Fruit fly (Drosophila melanogaster): ENCODE results near the gene Rok.

The Rok gene

DNA sequence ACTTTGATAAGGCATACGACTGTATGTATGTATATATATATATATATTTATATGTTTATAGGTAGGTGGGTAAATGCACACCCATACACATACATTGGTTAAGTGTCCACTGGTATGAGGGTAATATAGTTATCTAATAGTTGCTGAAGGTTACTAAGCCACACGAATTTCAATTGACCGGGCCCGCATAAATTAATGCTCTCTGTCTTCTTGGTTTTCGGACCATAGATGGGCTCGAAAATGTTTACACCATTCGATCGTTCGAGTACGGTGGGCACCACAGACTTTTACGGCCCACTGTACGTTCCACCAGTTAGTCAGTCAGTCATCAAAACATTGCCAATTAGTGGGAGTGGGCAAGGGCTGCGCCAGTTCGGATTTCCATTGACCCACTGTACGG, 41.8 kb downstream of the Rok start:
- no peak for TF ChIP-seq pad (GFP tag; optimal IDR thresholded peaks at IDR 0.05)
- no peak for TF ChIP-seq tj (GFP tag; optimal IDR thresholded peaks at IDR 0.05)
- no peak for TF ChIP-seq Mnt (GFP tag; optimal IDR thresholded peaks at IDR 0.05)
- no peak for TF ChIP-seq cic (GFP tag; optimal IDR thresholded peaks at IDR 0.05)
- TF ChIP-seq Clk (GFP tag; optimal IDR thresholded peaks at IDR 0.05): no peak
- no peak for TF ChIP-seq bab1 (GFP tag; optimal IDR thresholded peaks at IDR 0.05)
- TF ChIP-seq CG5204 (GFP tag; optimal IDR thresholded peaks at IDR 0.05): no peak
- no peak for TF ChIP-seq ovo (GFP tag; optimal IDR thresholded peaks at IDR 0.05)
- no peak for TF ChIP-seq CG33017 (tag; optimal IDR thresholded peaks at IDR 0.05)
- TF ChIP-seq kay (GFP tag; ENCODE audit: borderline replicate concordance): no peak
- TF ChIP-seq CG14711 (tag; optimal IDR thresholded peaks at IDR 0.05): no peak

DNA sequence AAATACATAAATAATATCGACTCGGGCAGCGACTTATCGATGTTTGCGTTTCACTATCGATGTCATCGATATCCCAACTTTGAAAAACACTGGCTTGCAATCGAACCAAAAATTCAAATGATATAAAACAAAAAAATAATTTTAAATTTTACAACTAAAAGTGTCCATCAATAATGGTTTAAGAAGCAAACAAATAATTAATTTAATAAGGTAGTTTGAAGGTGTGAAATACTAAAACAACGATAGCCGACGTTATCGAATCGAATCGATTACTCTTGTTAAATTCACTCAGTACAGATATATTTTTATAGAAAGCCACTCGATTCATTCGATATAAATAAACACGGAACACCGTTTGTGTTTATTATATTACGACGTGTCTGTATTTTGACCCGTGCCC, 43.8 kb downstream of the Rok start, which contains the start of the genes SMC3 and Ubc7:
TSS of gene SMC3 (minus strand) at position 22 of the 400 bp plus-strand sequence.
TSS of gene Ubc7 (plus strand) at position 260 of the 400 bp plus-strand sequence.
- TF ChIP-seq bab1 (GFP tag; optimal IDR thresholded peaks at IDR 0.05) (peak; percentile 40), CG5204 (GFP tag; optimal IDR thresholded peaks at IDR 0.05) (no peak), CG14711 (tag; optimal IDR thresholded peaks at IDR 0.05) (peak; percentile 15), CG11617 (GFP tag; optimal IDR thresholded peaks at IDR 0.05) (peak; percentile 34), pad (GFP tag; optimal IDR thresholded peaks at IDR 0.05) (no peak), CG7101 (tag; optimal IDR thresholded peaks at IDR 0.05) (no peak), ovo (GFP tag; optimal IDR thresholded peaks at IDR 0.05) (no peak), CG12768 (GFP tag; optimal IDR thresholded peaks at IDR 0.05) (no peak), toe (GFP tag; optimal IDR thresholded peaks at IDR 0.05) (no peak), CG33017 (tag; optimal IDR thresholded peaks at IDR 0.05) (no peak), CG7045 (GFP tag; optimal IDR thresholded peaks at IDR 0.05) (no peak), CG1620 (GFP tag; optimal IDR thresholded peaks at IDR 0.05) (no peak), cnc (optimal IDR thresholded peaks at IDR 0.05) (no peak), Crg-1 (GFP tag; optimal IDR thresholded peaks at IDR 0.05) (no peak), Mnt (GFP tag; optimal IDR thresholded peaks at IDR 0.05) (peak; percentile 26), Hr96 (GFP tag; optimal IDR thresholded peaks at IDR 0.05) (no peak), Clk (GFP tag; optimal IDR thresholded peaks at IDR 0.05) (no peak), tj (GFP tag; optimal IDR thresholded peaks at IDR 0.05) (no peak), kay (GFP tag; ENCODE audit: borderline replicate concordance) (no peak), cic (GFP tag; optimal IDR thresholded peaks at IDR 0.05) (no peak)

DNA sequence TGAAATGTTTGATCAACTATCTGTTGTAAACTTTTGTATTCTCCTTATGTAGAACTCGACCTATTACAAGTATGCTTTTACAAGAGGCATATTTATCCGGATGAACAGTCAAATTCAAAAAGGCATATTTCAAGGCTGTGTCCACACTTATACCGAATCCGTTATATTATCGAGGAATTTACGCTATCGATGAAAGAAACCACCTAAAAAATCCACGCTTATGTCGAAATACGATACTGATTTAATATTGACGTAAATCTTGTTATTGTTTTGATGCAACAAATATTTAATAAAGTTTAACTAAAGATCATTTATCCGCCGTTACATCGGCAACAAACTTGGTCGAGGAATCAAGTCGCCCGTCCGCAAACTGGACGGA, 49.6 kb downstream of the Rok start, which contains the start of gene CG13014:
TSS of gene CG13014 (plus strand) at position 206 of the 379 bp plus-strand sequence.
- TF ChIP-seq ovo (GFP tag; optimal IDR thresholded peaks at IDR 0.05): no peak
- TF ChIP-seq Crg-1 (GFP tag; optimal IDR thresholded peaks at IDR 0.05): no peak
- no peak for TF ChIP-seq CG7045 (GFP tag; optimal IDR thresholded peaks at IDR 0.05)
- TF ChIP-seq Clk (GFP tag; optimal IDR thresholded peaks at IDR 0.05): no peak
- no peak for TF ChIP-seq CG14711 (tag; optimal IDR thresholded peaks at IDR 0.05)

DNA sequence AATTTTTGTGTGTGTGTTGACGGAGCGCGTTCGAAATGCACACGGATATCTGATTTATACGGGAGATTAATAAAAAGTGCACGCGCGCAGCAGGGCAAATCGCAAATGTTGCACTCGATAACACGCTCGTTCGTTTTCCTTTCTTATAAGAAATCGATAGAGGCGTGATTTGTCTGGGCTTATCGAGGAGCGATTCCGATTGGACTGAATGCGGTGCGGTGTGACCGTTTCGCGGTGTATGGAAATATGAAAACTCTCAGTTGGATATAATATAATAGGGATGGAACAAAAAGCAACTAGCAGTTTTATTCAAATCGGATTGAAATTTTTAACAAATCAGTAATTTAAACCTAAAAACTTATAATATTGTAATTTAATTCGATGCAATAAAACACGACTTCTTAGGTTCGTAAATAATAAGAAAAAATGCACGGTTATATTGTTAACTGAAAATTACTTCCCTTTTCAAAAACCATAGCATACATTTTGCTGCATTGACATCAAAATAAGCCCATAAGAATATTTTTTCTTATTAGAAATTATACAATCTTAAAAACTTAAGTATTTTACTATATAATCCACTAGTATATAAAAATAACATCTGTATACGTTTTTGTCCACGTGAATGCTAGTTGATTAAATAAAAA, 50.1 kb downstream of the Rok start, which contains the start of gene CanA-14F:
TSS of gene CanA-14F (minus strand) at position 152 of the 647 bp plus-strand sequence.
- TF ChIP-seq bab1 (GFP tag; optimal IDR thresholded peaks at IDR 0.05) (peak; percentile 50), CG7101 (tag; optimal IDR thresholded peaks at IDR 0.05) (peak; percentile 8), toe (GFP tag; optimal IDR thresholded peaks at IDR 0.05) (no peak), CG1620 (GFP tag; optimal IDR thresholded peaks at IDR 0.05) (peak; percentile 45), kay (GFP tag; ENCODE audit: borderline replicate concordance) (no peak), Mnt (GFP tag; optimal IDR thresholded peaks at IDR 0.05) (peak; percentile 33), cic (GFP tag; optimal IDR thresholded peaks at IDR 0.05) (peak; percentile 14), Crg-1 (GFP tag; optimal IDR thresholded peaks at IDR 0.05) (no peak)

DNA sequence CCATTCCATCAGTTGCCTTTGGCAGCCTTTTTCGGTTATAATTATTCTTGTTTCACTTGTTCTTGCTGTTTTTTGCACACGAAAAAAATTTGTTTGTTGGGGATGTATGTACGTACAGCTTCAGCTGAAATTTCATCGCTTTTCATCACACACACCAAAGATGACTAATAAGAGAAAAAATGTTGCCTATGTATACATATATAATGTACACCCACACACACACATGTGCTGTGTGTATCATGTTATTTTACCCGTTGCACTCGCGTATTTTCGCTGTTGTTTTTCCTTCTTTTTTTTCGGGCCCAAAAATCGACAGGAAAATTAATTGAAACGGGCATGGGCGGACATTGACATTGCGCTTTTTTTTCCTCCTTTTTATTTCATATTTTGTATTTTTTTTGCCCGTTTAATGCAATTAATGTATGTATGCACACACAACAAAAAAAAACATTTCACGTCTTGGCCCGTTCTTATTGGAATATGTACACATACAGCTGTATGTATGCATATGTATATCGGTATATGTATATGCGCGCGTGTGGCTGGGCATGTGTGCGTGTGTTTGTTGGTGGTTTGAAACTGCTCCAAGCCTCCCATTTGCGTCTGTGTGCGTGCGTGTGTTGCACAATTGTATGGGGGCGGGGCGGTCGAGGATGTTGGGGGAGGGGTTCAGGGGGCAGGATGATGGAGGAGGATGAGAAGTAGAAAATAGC, 50.9 kb downstream of the Rok start:
- TF ChIP-seq CG5204 (GFP tag; optimal IDR thresholded peaks at IDR 0.05) (no peak), Crg-1 (GFP tag; optimal IDR thresholded peaks at IDR 0.05) (no peak), cnc (optimal IDR thresholded peaks at IDR 0.05) (no peak), CG7045 (GFP tag; optimal IDR thresholded peaks at IDR 0.05) (no peak), Mnt (GFP tag; optimal IDR thresholded peaks at IDR 0.05) (no peak), CG33017 (tag; optimal IDR thresholded peaks at IDR 0.05) (no peak), ovo (GFP tag; optimal IDR thresholded peaks at IDR 0.05) (peak; percentile 23), Clk (GFP tag; optimal IDR thresholded peaks at IDR 0.05) (no peak), tj (GFP tag; optimal IDR thresholded peaks at IDR 0.05) (no peak), CG12768 (GFP tag; optimal IDR thresholded peaks at IDR 0.05) (no peak), CG1620 (GFP tag; optimal IDR thresholded peaks at IDR 0.05) (no peak), pad (GFP tag; optimal IDR thresholded peaks at IDR 0.05) (peak; percentile 29), kay (GFP tag; ENCODE audit: borderline replicate concordance) (peak; percentile 91), Hr96 (GFP tag; optimal IDR thresholded peaks at IDR 0.05) (no peak)

DNA sequence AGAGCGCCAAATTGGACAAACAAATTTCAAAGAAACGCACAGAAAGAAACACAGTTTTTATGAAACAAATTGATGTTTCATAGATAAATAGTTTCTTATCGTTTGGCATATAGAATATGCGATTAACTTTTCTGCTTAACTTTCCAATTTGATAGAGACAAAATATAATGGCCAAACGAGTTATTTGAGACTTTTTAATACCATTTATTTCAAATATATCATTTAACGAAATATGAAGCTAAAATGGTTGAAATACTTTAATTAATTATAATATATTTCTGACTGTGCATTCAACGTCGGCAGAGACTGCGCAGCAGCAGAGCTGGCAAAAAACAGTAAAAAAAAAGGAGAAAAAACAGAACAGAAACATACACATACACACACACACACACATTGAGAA, 51.6 kb downstream of the Rok start:
- TF ChIP-seq CG33017 (tag; optimal IDR thresholded peaks at IDR 0.05) (no peak), CG14711 (tag; optimal IDR thresholded peaks at IDR 0.05) (no peak), Clk (GFP tag; optimal IDR thresholded peaks at IDR 0.05) (no peak), CG11617 (GFP tag; optimal IDR thresholded peaks at IDR 0.05) (no peak), Crg-1 (GFP tag; optimal IDR thresholded peaks at IDR 0.05) (no peak), CG7045 (GFP tag; optimal IDR thresholded peaks at IDR 0.05) (peak; percentile 1), pad (GFP tag; optimal IDR thresholded peaks at IDR 0.05) (peak; percentile 4)

Data from whole organism, adult.